Fruit fly (Drosophila melanogaster): ENCODE measurements around the gene CG18528.

- no peak for TF ChIP-seq CG10366 (GFP tag; IDR thresholded peaks at IDR 0.05)
- no peak for TF ChIP-seq CG1233 (GFP tag; optimal IDR thresholded peaks at IDR 0.05)
- no peak for TF ChIP-seq CG14014 (GFP tag; IDR thresholded peaks at IDR 0.05)
- no peak for TF ChIP-seq Hr39 (optimal IDR thresholded peaks at IDR 0.05)
- no peak for TF ChIP-seq Dp (GFP tag; optimal IDR thresholded peaks at IDR 0.05)
- TF ChIP-seq nerfin-1 (tag; optimal IDR thresholded peaks at IDR 0.05): no peak
- no peak for TF ChIP-seq HLH3B (GFP tag; IDR thresholded peaks at IDR 0.05)
- TF ChIP-seq TFAM (GFP tag; optimal IDR thresholded peaks at IDR 0.05): no peak
These were observed 23.3 kb downstream of the CG18528 start, which contains the start of gene CG6432 for dm6 chr3R:24336622-24337021.

Data from whole organism, embryonic.